Fruit fly (Drosophila melanogaster) whole organism, wandering third instar larva: ENCODE measurements around the gene CG14434.

Experiments used
- Abd-B ChIP-seq: fragments of >200 bp; optimal IDR thresholded peaks from 2 replicates; lab custom pipeline; 2017; ENCODE audit warnings: missing biosample characterization, missing genetic modification characterization
- CG32264 ChIP-seq: fragments of 200-800 bp; sonication (Bioruptor generic); optimal IDR thresholded peaks from 2 replicates; lab custom pipeline; 2016; ENCODE audit warnings: missing biosample characterization, missing genetic modification characterization
- CG9705 ChIP-seq: fragments of 200-800 bp; sonication (Bioruptor generic); optimal IDR thresholded peaks from 2 replicates; lab custom pipeline; 2018; ENCODE audit warnings: missing biosample characterization, mild to moderate bottlenecking, missing genetic modification characterization
- CrebA ChIP-seq: fragments of 200-800 bp; sonication (Bioruptor generic); optimal IDR thresholded peaks from 2 replicates; lab custom pipeline; 2016; ENCODE audit warnings: missing biosample characterization, mild to moderate bottlenecking, missing genetic modification characterization, borderline replicate concordance
- Dfd ChIP-seq: fragments of >200 bp; optimal IDR thresholded peaks from 2 replicates; lab custom pipeline; 2017; ENCODE audit warnings: missing biosample characterization, missing genetic modification characterization
- Dif ChIP-seq: fragments of 200-275, 200-300 bp; sonication (Bioruptor generic); optimal IDR thresholded peaks from 2 replicates; lab custom pipeline; 2018; ENCODE audit warnings: missing biosample characterization, missing genetic modification characterization; ENCODE audit not compliant: partially characterized antibody
- GATAd ChIP-seq: sonication (Bioruptor generic); optimal IDR thresholded peaks from 2 replicates; lab custom pipeline; 2016; ENCODE audit warnings: missing biosample characterization, missing genetic modification characterization
- HLH106 ChIP-seq: fragments of 200-800 bp; optimal IDR thresholded peaks from 3 replicates; lab custom pipeline; 2019; ENCODE audit warnings: missing biosample characterization, mild to moderate bottlenecking, missing genetic modification characterization, moderate library complexity
- Hnf4 ChIP-seq: fragments of 200-800 bp; sonication (Bioruptor generic); optimal IDR thresholded peaks from 2 replicates; lab custom pipeline; 2016; ENCODE audit warnings: missing biosample characterization, mild to moderate bottlenecking, missing genetic modification characterization
- Hr78 ChIP-seq: fragments of >200 bp; optimal IDR thresholded peaks from 2 replicates; lab custom pipeline; 2017; ENCODE audit warnings: missing biosample characterization, missing genetic modification characterization
- Jra ChIP-seq: sonication (Bioruptor generic); optimal IDR thresholded peaks from 2 replicates; lab custom pipeline; 2016; ENCODE audit warnings: missing biosample characterization, missing genetic modification characterization
- Myc ChIP-seq: fragments of >200 bp; optimal IDR thresholded peaks from 2 replicates; lab custom pipeline; 2017
- N ChIP-seq: fragments of >200 bp; optimal IDR thresholded peaks from 2 replicates; lab custom pipeline; 2018; ENCODE audit warnings: missing biosample characterization, missing external identifiers, missing genetic modification characterization
- Rel ChIP-seq, 2 experiments: fragments of 200-800 bp; sonication (Bioruptor generic) in 1 of 2; optimal IDR thresholded peaks; 2 replicates in 1 of 2; 3 replicates in 1 of 2; lab custom pipeline; 2016 to 2019; ENCODE audit warnings: mild to moderate bottlenecking in 2 of 2, missing biosample characterization in 2 of 2, missing genetic modification characterization in 2 of 2, moderate library complexity in 1 of 2
- Sp1 ChIP-seq: fragments of 200-800 bp; sonication (Bioruptor generic); optimal IDR thresholded peaks from 3 replicates; lab custom pipeline; 2019; ENCODE audit warnings: missing biosample characterization, mild to moderate bottlenecking, missing genetic modification characterization, moderate library complexity
- Vsx2 ChIP-seq: fragments of 200-300, 225-300 bp; sonication (Bioruptor generic); optimal IDR thresholded peaks from 2 replicates; lab custom pipeline; 2018; ENCODE audit warnings: missing biosample characterization, missing genetic modification characterization; ENCODE audit not compliant: partially characterized antibody
- br ChIP-seq: fragments of 200-800 bp; sonication (Bioruptor generic); optimal IDR thresholded peaks from 2 replicates; lab custom pipeline; 2016; ENCODE audit warnings: missing biosample characterization, missing genetic modification characterization
- brk ChIP-seq: fragments of 200-800 bp; sonication (Bioruptor generic); optimal IDR thresholded peaks from 2 replicates; lab custom pipeline; 2016; ENCODE audit warnings: missing biosample characterization, mild to moderate bottlenecking, missing genetic modification characterization
- dl ChIP-seq, 2 experiments: fragments of 175-275, 200-275 bp in 1 of 2; fragments of 200-275 bp in 1 of 2; sonication (Bioruptor generic); optimal IDR thresholded peaks; lab custom pipeline; 2018; ENCODE audit warnings: mild to moderate bottlenecking in 2 of 2, missing biosample characterization in 2 of 2, missing genetic modification characterization in 2 of 2, moderate library complexity in 2 of 2; ENCODE audit not compliant: partially characterized antibody in 2 of 2, insufficient read depth in 1 of 2
- dmrt93B ChIP-seq: fragments of 200-800 bp; sonication (Bioruptor generic); optimal IDR thresholded peaks from 2 replicates; lab custom pipeline; 2018; ENCODE audit warnings: missing biosample characterization, mild to moderate bottlenecking, missing genetic modification characterization
- dsf ChIP-seq: sonication (Bioruptor generic); optimal IDR thresholded peaks from 2 replicates; lab custom pipeline; 2016; ENCODE audit warnings: missing biosample characterization, missing genetic modification characterization, borderline replicate concordance
- foxo ChIP-seq, 2 experiments: fragments of 200-800 bp; sonication (Bioruptor generic); optimal IDR thresholded peaks; 2 replicates in 1 of 2; 3 replicates in 1 of 2; lab custom pipeline; 2016 to 2017; ENCODE audit warnings: missing biosample characterization in 2 of 2, missing genetic modification characterization in 2 of 2
- fru ChIP-seq: fragments of 200-800 bp; sonication (Bioruptor generic); optimal IDR thresholded peaks from 3 replicates; lab custom pipeline; 2016; ENCODE audit warnings: missing biosample characterization, mild to moderate bottlenecking, missing genetic modification characterization
- h ChIP-seq: fragments of 200-800 bp; sonication (Bioruptor generic); optimal IDR thresholded peaks from 3 replicates; lab custom pipeline; 2016; ENCODE audit warnings: missing biosample characterization, mild to moderate bottlenecking, missing genetic modification characterization
- jim ChIP-seq: fragments of 175-275, 200-325 bp; sonication (Bioruptor generic); optimal IDR thresholded peaks from 2 replicates; lab custom pipeline; 2016; ENCODE audit warnings: missing biosample characterization, mild to moderate bottlenecking, missing genetic modification characterization
- lola ChIP-seq: fragments of >200 bp; optimal IDR thresholded peaks from 2 replicates; lab custom pipeline; 2017; ENCODE audit warnings: missing biosample characterization, missing genetic modification characterization
- pan ChIP-seq: fragments of >200 bp; optimal IDR thresholded peaks from 2 replicates; lab custom pipeline; 2017
- psq ChIP-seq: fragments of 200-800 bp; sonication (Bioruptor generic); optimal IDR thresholded peaks from 3 replicates; lab custom pipeline; 2017; ENCODE audit warnings: missing biosample characterization, mild to moderate bottlenecking, missing genetic modification characterization, moderate library complexity
- rgr ChIP-seq: fragments of 200-800 bp; sonication (Bioruptor generic); optimal IDR thresholded peaks from 3 replicates; lab custom pipeline; 2016; ENCODE audit warnings: missing biosample characterization, mild to moderate bottlenecking, missing genetic modification characterization
- sage ChIP-seq: fragments of 200-800 bp; sonication (Bioruptor generic); optimal IDR thresholded peaks from 2 replicates; lab custom pipeline; 2016; ENCODE audit warnings: missing biosample characterization, mild to moderate bottlenecking, missing genetic modification characterization
- sv ChIP-seq: fragments of 200-800 bp; sonication (Bioruptor generic); optimal IDR thresholded peaks from 3 replicates; lab custom pipeline; 2016; ENCODE audit warnings: missing biosample characterization, missing genetic modification characterization
- usp ChIP-seq: fragments of >200 bp; optimal IDR thresholded peaks from 2 replicates; lab custom pipeline; 2017; ENCODE audit warnings: missing biosample characterization, missing genetic modification characterization
- woc ChIP-seq: sonication (Bioruptor generic); optimal IDR thresholded peaks from 2 replicates; lab custom pipeline; 2016; ENCODE audit warnings: missing biosample characterization, mild to moderate bottlenecking, missing genetic modification characterization

Gene CG14434

dm6 chrX:6868629-6869579 is 1.9 kb upstream of the CG14434 start:
- TF ChIP-seq Hr78 (GFP tag; lab: Kevin White, UChicago) = no peak
- peak; percentile 26 for TF ChIP-seq Dfd (GFP tag; lab: Kevin White, UChicago)

dm6 chrX:6868024-6868628 is 1.1 kb upstream of the CG14434 start:
- TF ChIP-seq Sp1 (GFP tag; lab: Kevin White, UChicago) (peak; percentile 52), dl (GFP tag; optimal IDR thresholded peaks at IDR 0.05; lab: Kevin White, UChicago; ENCODE audit: insufficient read depth in 1 of 2, partially characterized antibody in 2 of 2) (peak in 1 of 2 experiments; percentile 52), Rel (GFP tag; optimal IDR thresholded peaks at IDR 0.05; lab: Kevin White, UChicago) (no peak), Rel (tag; optimal IDR thresholded peaks at IDR 0.05; lab: Kevin White, UChicago) (peak; percentile 40), N (GFP tag; lab: Kevin White, UChicago) (no peak), rgr (GFP tag; lab: Kevin White, UChicago) (no peak), dsf (GFP tag; lab: Kevin White, UChicago) (no peak), Myc (lab: Kevin White, UChicago) (no peak), psq (GFP tag; lab: Kevin White, UChicago) (peak; percentile 90), brk (GFP tag; lab: Kevin White, UChicago) (no peak), Dif (peak; percentile 68), lola (GFP tag; lab: Kevin White, UChicago) (no peak), jim (GFP tag; lab: Kevin White, UChicago) (peak; percentile 42), Dfd (GFP tag; lab: Kevin White, UChicago) (no peak), Hnf4 (GFP tag; lab: Kevin White, UChicago) (no peak), CG32264 (no peak)

- no peak for TF ChIP-seq pan (lab: Kevin White, UChicago)
- peak; percentile 31 for TF ChIP-seq woc (GFP tag; lab: Kevin White, UChicago)
- TF ChIP-seq Vsx2 (GFP tag; lab: Kevin White, UChicago) = peak; percentile 31
- TF ChIP-seq, all 38 proteins: peak for 2
These were observed 230 bp downstream of the CG14434 start for dm6 chrX:6866764-6867163.

- TF ChIP-seq dsf (GFP tag; lab: Kevin White, UChicago) (no peak), Vsx2 (GFP tag; lab: Kevin White, UChicago) (peak; percentile 69), psq (GFP tag; lab: Kevin White, UChicago) (peak; percentile 66), GATAd (GFP tag; lab: Kevin White, UChicago) (no peak), Rel (GFP tag; optimal IDR thresholded peaks at IDR 0.05; lab: Kevin White, UChicago) (no peak), Rel (tag; optimal IDR thresholded peaks at IDR 0.05; lab: Kevin White, UChicago) (peak; percentile 55)
These were observed 954 bp downstream of the CG14434 start for dm6 chrX:6866040-6866439.

- no peak for TF ChIP-seq N (GFP tag; lab: Kevin White, UChicago)
- peak; percentile 29 for TF ChIP-seq psq (GFP tag; lab: Kevin White, UChicago)
- TF ChIP-seq Myc (lab: Kevin White, UChicago) = no peak
- TF ChIP-seq, all 38 proteins: peak for 1
These were observed 2.0 kb downstream of the CG14434 start for dm6 chrX:6865039-6865438.

dm6 chrX:6863289-6863938 is 3.6 kb downstream of the CG14434 start, which contains the start of gene CG43736:
CG43736 (plus strand) TSS chrX:6863888.
- TF ChIP-seq Abd-B (no peak), usp (GFP tag; lab: Kevin White, UChicago) (no peak), lola (GFP tag; lab: Kevin White, UChicago) (no peak), Jra (peak; percentile 14), rgr (GFP tag; lab: Kevin White, UChicago) (peak; percentile 89), sv (GFP tag; lab: Kevin White, UChicago) (peak; percentile 82), h (peak; percentile 93), Rel (GFP tag; optimal IDR thresholded peaks at IDR 0.05; lab: Kevin White, UChicago) (no peak), Rel (tag; optimal IDR thresholded peaks at IDR 0.05; lab: Kevin White, UChicago) (peak; percentile 87), dmrt93B (GFP tag; lab: Kevin White, UChicago) (peak; percentile 92), fru (GFP tag; lab: Kevin White, UChicago) (peak; percentile 95), Hnf4 (GFP tag; lab: Kevin White, UChicago) (peak; percentile 81), Sp1 (GFP tag; lab: Kevin White, UChicago) (peak; percentile 97), foxo (GFP tag; optimal IDR thresholded peaks at IDR 0.05; lab: Kevin White, UChicago) (peak in 1 of 2 experiments; percentile 94), sage (GFP tag; lab: Kevin White, UChicago) (peak; percentile 81), CG9705 (GFP tag; lab: Kevin White, UChicago) (peak; percentile 90), brk (GFP tag; lab: Kevin White, UChicago) (peak; percentile 23), HLH106 (tag; lab: Kevin White, UChicago) (peak; percentile 95), Myc (lab: Kevin White, UChicago) (no peak), woc (GFP tag; lab: Kevin White, UChicago) (peak; percentile 77), Dif (no peak), CrebA (GFP tag; lab: Kevin White, UChicago) (no peak), br (GFP tag; lab: Kevin White, UChicago) (peak; percentile 88)
